Worm (Caenorhabditis elegans) whole organism, L4/young adult: ENCODE results near the gene nhr-199.

Experiments
- W03F9.2 ChIP-seq: fragments of 150-350 bp; optimal IDR thresholded peaks from 2 replicates; lab custom pipeline; 2014; ENCODE audit warnings: missing biosample characterization, missing genetic modification characterization
- him-1 ChIP-seq: sonication (generic microtip); optimal IDR thresholded peaks from 2 replicates; lab custom pipeline; 2016; ENCODE audit warnings: missing genotype, missing genetic modification reagents, missing genetic modification characterization, missing compliant biosample characterization

DNA sequence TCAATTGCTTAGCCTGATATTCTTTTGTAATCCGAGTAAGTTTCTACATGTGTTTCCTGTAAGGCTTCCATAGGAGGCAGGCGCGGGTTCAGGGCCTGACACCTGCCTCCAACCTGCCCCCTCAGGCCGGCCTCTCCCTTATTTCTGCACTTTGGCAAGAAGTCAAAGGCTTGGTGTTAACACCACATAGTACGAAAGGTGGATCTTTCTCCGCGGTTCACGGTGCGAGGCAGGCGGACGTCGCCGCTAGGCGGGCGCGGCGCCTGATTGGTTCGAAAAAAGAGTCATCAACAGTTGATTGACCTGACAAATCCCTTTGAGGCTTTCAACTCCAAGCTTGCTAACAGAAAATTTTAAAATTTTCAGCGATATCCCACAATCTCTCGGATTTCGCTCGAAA, 24.8 kb downstream of the nhr-199 start:
- TF ChIP-seq him-1 (tag; lab: Kevin White, UChicago) (no peak), W03F9.2 (tag; lab: Kevin White, UChicago) (no peak)
